Fruit fly (Drosophila melanogaster): ENCODE data around the gene Vha100-1.

The Vha100-1 gene

DNA sequence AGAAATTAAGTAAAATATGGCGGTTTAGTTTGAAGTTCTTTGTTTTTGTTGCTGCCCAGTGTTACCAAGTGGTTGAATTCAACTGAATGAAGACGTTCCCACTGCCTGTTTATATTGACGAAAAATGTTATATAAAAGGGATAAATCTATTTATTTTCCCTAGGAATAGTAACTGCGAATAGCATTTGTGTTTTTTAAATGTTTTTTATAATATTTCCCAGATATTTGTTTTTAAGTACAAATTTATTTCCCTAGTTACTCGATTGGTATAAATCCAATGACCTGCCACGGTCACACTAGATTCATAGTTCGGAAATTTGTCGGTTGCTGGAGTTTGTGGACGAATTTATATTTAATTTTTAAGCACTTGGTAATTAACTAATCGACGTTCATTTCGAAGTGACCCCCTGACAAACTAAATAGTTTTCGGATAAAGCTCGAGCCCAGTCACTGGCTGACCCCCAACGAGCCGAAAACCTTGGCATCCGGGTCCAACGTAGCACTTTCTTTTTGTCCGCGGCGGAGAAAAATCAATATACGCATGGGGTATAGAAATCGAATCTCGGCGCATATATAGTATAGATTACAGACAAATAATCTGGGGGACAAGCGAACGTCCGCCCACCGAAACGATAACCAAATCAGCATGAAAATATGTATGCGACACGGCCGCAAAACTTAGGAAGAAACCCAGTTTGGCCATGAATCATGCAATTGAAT, at the start of gene Vha100-1, which contains the start of gene dgt6 (continued):
- no peak for TF ChIP-seq CG18619 (GFP tag; optimal IDR thresholded peaks at IDR 0.05)
- no peak for TF ChIP-seq C15 (GFP tag; IDR thresholded peaks at IDR 0.05)
- no peak for TF ChIP-seq Blimp-1 (GFP tag; optimal IDR thresholded peaks at IDR 0.05)
- TF ChIP-seq CG4360 (GFP tag; IDR thresholded peaks at IDR 0.05) = peak; percentile 80
- TF ChIP-seq CG9727 (GFP tag; optimal IDR thresholded peaks at IDR 0.05) = peak; percentile 40
- no peak for TF ChIP-seq CG6854 (GFP tag; optimal IDR thresholded peaks at IDR 0.05)
- no peak for TF ChIP-seq Mrtf (GFP tag; IDR thresholded peaks at IDR 0.05)
- peak; percentile 22 for TF ChIP-seq CG10654 (GFP tag; optimal IDR thresholded peaks at IDR 0.05)
- no peak for TF ChIP-seq CG31441 (GFP tag; IDR thresholded peaks at IDR 0.05)
- no peak for TF ChIP-seq ftz-f1 (GFP tag; optimal IDR thresholded peaks at IDR 0.05)
- TF ChIP-seq CG16813 (GFP tag; IDR thresholded peaks at IDR 0.05; ENCODE audit: partially characterized antibody) = no peak
- TF ChIP-seq CG3995 (GFP tag; optimal IDR thresholded peaks at IDR 0.05) = peak; percentile 13
- no peak for TF ChIP-seq shn (GFP tag; optimal IDR thresholded peaks at IDR 0.05)
- TF ChIP-seq ATbp (GFP tag; optimal IDR thresholded peaks at IDR 0.05) = no peak
- no peak for TF ChIP-seq CG11085 (GFP tag; IDR thresholded peaks at IDR 0.05)
- TF ChIP-seq ash1 (GFP tag; optimal IDR thresholded peaks at IDR 0.05) = no peak
- no peak for TF ChIP-seq Trl (optimal IDR thresholded peaks at IDR 0.05)
- no peak for TF ChIP-seq Trl (GFP tag; optimal IDR thresholded peaks at IDR 0.05)
- TF ChIP-seq CG18476 (GFP tag; optimal IDR thresholded peaks at IDR 0.05) = peak; percentile 30
- no peak for TF ChIP-seq CG34376 (GFP tag; optimal IDR thresholded peaks at IDR 0.05)
- no peak for TF ChIP-seq ato (GFP tag; IDR thresholded peaks at IDR 0.05; ENCODE audit: partially characterized antibody)
- TF ChIP-seq tna (GFP tag; IDR thresholded peaks at IDR 0.05; ENCODE audit: partially characterized antibody) = no peak
- peak; percentile 39 for TF ChIP-seq YL-1 (GFP tag; optimal IDR thresholded peaks at IDR 0.05)
- TF ChIP-seq CG15696 (tag; optimal IDR thresholded peaks at IDR 0.05) = peak; percentile 34
- TF ChIP-seq bigmax (GFP tag; optimal IDR thresholded peaks at IDR 0.05) = no peak
- TF ChIP-seq CG13894 (tag; optimal IDR thresholded peaks at IDR 0.05) = no peak
- TF ChIP-seq CG17359 (tag; optimal IDR thresholded peaks at IDR 0.05) = no peak
- TF ChIP-seq insv (GFP tag; optimal IDR thresholded peaks at IDR 0.05) = peak in 1 of 2 experiments; percentile 13
- peak; percentile 89 for TF ChIP-seq Aef1 (GFP tag; IDR thresholded peaks at IDR 0.05)
- TF ChIP-seq MBD-R2 (GFP tag; IDR thresholded peaks at IDR 0.05) = peak; percentile 65
- no peak for TF ChIP-seq CG15073 (GFP tag; optimal IDR thresholded peaks at IDR 0.05)
- TF ChIP-seq dimm (GFP tag; IDR thresholded peaks at IDR 0.05) = no peak
- no peak for TF ChIP-seq CG13624 (GFP tag; optimal IDR thresholded peaks at IDR 0.05)
- no peak for TF ChIP-seq Nf-YB (GFP tag; optimal IDR thresholded peaks at IDR 0.05)
- peak; percentile 1 for TF ChIP-seq Meics (GFP tag; optimal IDR thresholded peaks at IDR 0.05)
- TF ChIP-seq slp2 (GFP tag; optimal IDR thresholded peaks at IDR 0.05) = no peak
- TF ChIP-seq Stat92E (GFP tag; optimal IDR thresholded peaks at IDR 0.05) = peak in 1 of 3 experiments; percentile 32
- TF ChIP-seq Dip3 (GFP tag; optimal IDR thresholded peaks at IDR 0.05) = no peak
- TF ChIP-seq CG15479 (GFP tag; optimal IDR thresholded peaks at IDR 0.05) = no peak
- no peak for TF ChIP-seq D19B (GFP tag; optimal IDR thresholded peaks at IDR 0.05)
- TF ChIP-seq Six4 (GFP tag; optimal IDR thresholded peaks at IDR 0.05) = no peak
- TF ChIP-seq CG31388 (GFP tag; optimal IDR thresholded peaks at IDR 0.05) = no peak
- no peak for TF ChIP-seq CG11504 (tag; optimal IDR thresholded peaks at IDR 0.05)
- no peak for TF ChIP-seq HLHmδ (GFP tag; optimal IDR thresholded peaks at IDR 0.05)
- TF ChIP-seq Med (GFP tag) = peak; percentile 74
- no peak for TF ChIP-seq CHES-1-like (GFP tag; optimal IDR thresholded peaks at IDR 0.05)
- peak; percentile 40; the same call in 1 of the 2 replicates for TF ChIP-seq Xrp1 (GFP tag; IDR thresholded peaks at IDR 0.05)
- TF ChIP-seq Ptx1 (GFP tag; IDR thresholded peaks at IDR 0.05) = no peak
- no peak for TF ChIP-seq CG2875 (GFP tag; optimal IDR thresholded peaks at IDR 0.05)
- TF ChIP-seq CG16863 (GFP tag; optimal IDR thresholded peaks at IDR 0.05) = no peak
